Worm (Caenorhabditis elegans): ENCODE results near the gene Y53F4B.5.

The Y53F4B.5 gene

DNA sequence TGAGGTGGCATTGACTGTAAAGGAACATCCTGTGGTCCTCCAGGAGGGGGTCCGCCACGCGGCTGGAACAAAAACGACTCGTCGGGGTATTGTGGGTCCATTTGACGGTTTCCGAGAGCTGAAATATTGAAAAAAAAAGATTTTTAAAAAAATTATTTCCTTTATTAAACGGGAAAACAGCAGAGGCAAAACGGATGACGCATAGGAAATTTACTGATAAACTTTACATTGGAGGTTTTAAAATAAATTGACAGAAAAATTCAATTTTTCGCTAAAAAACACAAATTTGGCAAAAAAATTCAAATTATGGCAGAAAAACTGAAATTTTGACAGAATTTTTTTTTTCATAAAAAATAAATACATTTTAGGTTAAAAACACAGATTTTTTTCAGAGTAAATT is at the start of gene Y53F4B.5:
Gene Y53F4B.5 (minus strand): TSS at position 101 of the 400 bp plus-strand sequence.
- no peak for TF ChIP-seq nhr-10 (tag; optimal IDR thresholded peaks at IDR 0.05)
- TF ChIP-seq lin-11 (tag; optimal IDR thresholded peaks at IDR 0.05) = no peak
- no peak for TF ChIP-seq mbf-1 (tag; optimal IDR thresholded peaks at IDR 0.05)
- no peak for TF ChIP-seq peb-1 (tag; optimal IDR thresholded peaks at IDR 0.05)
- no peak for TF ChIP-seq snpc-4 (tag; optimal IDR thresholded peaks at IDR 0.05)
- no peak for TF ChIP-seq nhr-11 (tag; optimal IDR thresholded peaks at IDR 0.05)
- TF ChIP-seq ZK546.5 (tag; optimal IDR thresholded peaks at IDR 0.05) = no peak

DNA sequence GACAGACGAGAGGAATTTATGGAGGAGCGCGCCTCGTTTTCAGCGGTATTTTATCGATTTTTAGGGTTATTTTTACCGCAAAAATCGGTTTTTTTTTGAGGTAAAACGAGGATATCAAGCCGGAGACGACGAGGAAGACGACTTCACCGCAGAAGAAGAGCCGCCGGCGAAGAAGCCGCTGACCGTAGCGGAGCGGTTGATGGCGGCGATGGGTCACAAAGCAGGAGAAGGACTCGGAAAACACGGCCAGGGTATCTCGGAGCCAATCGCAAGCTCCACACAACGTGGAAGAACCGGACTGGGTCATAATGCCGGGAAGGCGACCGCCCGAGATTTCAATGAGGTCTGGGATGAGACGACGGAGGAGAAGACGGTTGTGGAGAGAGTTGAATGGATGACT is 42.6 kb upstream of the Y53F4B.5 start:
- TF ChIP-seq lin-39 (tag; optimal IDR thresholded peaks at IDR 0.05) (no peak), mab-5 (tag; optimal IDR thresholded peaks at IDR 0.05) (no peak), lsy-2 (tag; optimal IDR thresholded peaks at IDR 0.05) (no peak), mdl-1 (tag; optimal IDR thresholded peaks at IDR 0.05) (no peak), nhr-10 (tag; optimal IDR thresholded peaks at IDR 0.05) (no peak), zag-1 (tag; optimal IDR thresholded peaks at IDR 0.05) (no peak)

- TF ChIP-seq ztf-1 (GFP tag; conservative IDR thresholded peaks at IDR 0.05) = 0 out of 2 replicates have a peak, but pooled peaks have one; percentile 26
- no peak for TF ChIP-seq alr-1 (tag; optimal IDR thresholded peaks at IDR 0.05)
- peak; percentile 87 for TF ChIP-seq nhr-6 (tag; optimal IDR thresholded peaks at IDR 0.05)
- peak; percentile 90 for TF ChIP-seq nhr-129 (tag; optimal IDR thresholded peaks at IDR 0.05)
- no peak for TF ChIP-seq dmd-4 (tag; optimal IDR thresholded peaks at IDR 0.05)
- TF ChIP-seq mbf-1 (tag; optimal IDR thresholded peaks at IDR 0.05) = no peak
- TF ChIP-seq unc-55 (GFP tag; optimal IDR thresholded peaks at IDR 0.05) = peak; percentile 99
- TF ChIP-seq ceh-16 (tag; optimal IDR thresholded peaks at IDR 0.05) = peak; percentile 91
- peak; percentile 87 for TF ChIP-seq blmp-1 (tag; optimal IDR thresholded peaks at IDR 0.05; ENCODE audit: insufficient read depth)
- TF ChIP-seq zag-1 (tag; optimal IDR thresholded peaks at IDR 0.05) = peak; percentile 45
- TF ChIP-seq peb-1 (tag; optimal IDR thresholded peaks at IDR 0.05) = no peak
- TF ChIP-seq nhr-77 (tag; optimal IDR thresholded peaks at IDR 0.05) = peak; percentile 94
- TF ChIP-seq ama-1 (optimal IDR thresholded peaks at IDR 0.05) = peak; percentile 94
- TF ChIP-seq gmeb-1 (tag; optimal IDR thresholded peaks at IDR 0.05) = peak; percentile 95
- TF ChIP-seq crh-2 (tag; optimal IDR thresholded peaks at IDR 0.05) = peak; percentile 99
- TF ChIP-seq sma-9 (GFP tag; optimal IDR thresholded peaks at IDR 0.05) = peak; percentile 98
- TF ChIP-seq sma-9 (tag; optimal IDR thresholded peaks at IDR 0.05) = no peak
- TF ChIP-seq mab-5 (tag; optimal IDR thresholded peaks at IDR 0.05) = peak; percentile 93
- TF ChIP-seq unc-62 (GFP tag; optimal IDR thresholded peaks at IDR 0.05) = peak; percentile 41
- peak; percentile 90 to 95 for TF ChIP-seq lsy-2 (tag; optimal IDR thresholded peaks at IDR 0.05)
- no peak for TF ChIP-seq nhr-11 (tag; optimal IDR thresholded peaks at IDR 0.05)
- peak; percentile 82 for TF ChIP-seq Y55F3AM.14 (GFP tag; optimal IDR thresholded peaks at IDR 0.05)
- no peak for TF ChIP-seq aly-2 (tag; optimal IDR thresholded peaks at IDR 0.05)
- peak; percentile 5 for TF ChIP-seq ZK546.5 (tag; optimal IDR thresholded peaks at IDR 0.05)
- peak; percentile 97 for TF ChIP-seq fos-1 (tag; optimal IDR thresholded peaks at IDR 0.05)
- TF ChIP-seq nhr-21 (tag; optimal IDR thresholded peaks at IDR 0.05) = peak; percentile 98
- TF ChIP-seq mdl-1 (tag; optimal IDR thresholded peaks at IDR 0.05) = peak; percentile 65 to 82
- peak; percentile 51 for TF ChIP-seq nhr-237 (tag; optimal IDR thresholded peaks at IDR 0.05)
- peak; percentile 51 for TF ChIP-seq R02D3.7 (tag; optimal IDR thresholded peaks at IDR 0.05)
- TF ChIP-seq lin-39 (tag; optimal IDR thresholded peaks at IDR 0.05) = no peak
- peak; percentile 97 for TF ChIP-seq lin-13 (GFP tag; optimal IDR thresholded peaks at IDR 0.05)
- no peak for TF ChIP-seq unc-39 (tag; optimal IDR thresholded peaks at IDR 0.05)
- peak; percentile 100 for TF ChIP-seq snpc-4 (tag; optimal IDR thresholded peaks at IDR 0.05)
- TF ChIP-seq skn-1 (tag; optimal IDR thresholded peaks at IDR 0.05) = no peak
- TF ChIP-seq C34F6.9 (tag; optimal IDR thresholded peaks at IDR 0.05) = peak; percentile 88
- TF ChIP-seq lin-11 (tag; optimal IDR thresholded peaks at IDR 0.05) = peak; percentile 91
- peak; percentile 40 for TF ChIP-seq elt-1 (tag; optimal IDR thresholded peaks at IDR 0.05)
- TF ChIP-seq nhr-10 (tag; optimal IDR thresholded peaks at IDR 0.05) = peak; percentile 14
- TF ChIP-seq sma-3 (GFP tag; optimal IDR thresholded peaks at IDR 0.05) = peak; percentile 100
- peak; percentile 96 for TF ChIP-seq sem-4 (tag; optimal IDR thresholded peaks at IDR 0.05)
- TF ChIP-seq F13H6.1 (tag; optimal IDR thresholded peaks at IDR 0.05) = peak; percentile 96
- no peak for TF ChIP-seq nhr-23 (tag; optimal IDR thresholded peaks at IDR 0.05)
- peak; percentile 95 for TF ChIP-seq egl-27 (tag; optimal IDR thresholded peaks at IDR 0.05)
- peak; percentile 80 for TF ChIP-seq ceh-82 (tag; optimal IDR thresholded peaks at IDR 0.05)
- peak; percentile 95 for TF ChIP-seq nhr-25 (tag; optimal IDR thresholded peaks at IDR 0.05)
- TF ChIP-seq elt-3 (tag; optimal IDR thresholded peaks at IDR 0.05) = no peak
- TF ChIP-seq ztf-11 (tag; optimal IDR thresholded peaks at IDR 0.05) = peak; percentile 68
- peak; percentile 95 for TF ChIP-seq ztf-4 (tag; optimal IDR thresholded peaks at IDR 0.05)
- TF ChIP-seq nhr-12 (tag; optimal IDR thresholded peaks at IDR 0.05) = peak; percentile 20
Measured at ce11 chrII:15025599-15026164, 41.9 kb upstream of the Y53F4B.5 start, which contains the start of gene cmtr-1. Gene cmtr-1, plus strand, starts transcription at chrII:15026114.

Data from whole organism, L2 larva.